Fruit fly (Drosophila melanogaster) whole organism, embryonic: ENCODE measurements around the gene jus.
A peak's percentile ranks its signal among the peaks of the same experiment; 100 is the strongest.

Source experiments
- CG1602 ChIP-seq: fragments of 200-800 bp; sonication (Bioruptor generic); optimal IDR thresholded peaks from 3 replicates; lab custom pipeline; 2016; ENCODE audit warnings: missing biosample characterization, missing genetic modification characterization
- CHES-1-like ChIP-seq: fragments of 200-800 bp; sonication (Bioruptor generic); optimal IDR thresholded peaks from 2 replicates; lab custom pipeline; 2016; ENCODE audit warnings: missing biosample characterization, missing genetic modification characterization

DNA sequence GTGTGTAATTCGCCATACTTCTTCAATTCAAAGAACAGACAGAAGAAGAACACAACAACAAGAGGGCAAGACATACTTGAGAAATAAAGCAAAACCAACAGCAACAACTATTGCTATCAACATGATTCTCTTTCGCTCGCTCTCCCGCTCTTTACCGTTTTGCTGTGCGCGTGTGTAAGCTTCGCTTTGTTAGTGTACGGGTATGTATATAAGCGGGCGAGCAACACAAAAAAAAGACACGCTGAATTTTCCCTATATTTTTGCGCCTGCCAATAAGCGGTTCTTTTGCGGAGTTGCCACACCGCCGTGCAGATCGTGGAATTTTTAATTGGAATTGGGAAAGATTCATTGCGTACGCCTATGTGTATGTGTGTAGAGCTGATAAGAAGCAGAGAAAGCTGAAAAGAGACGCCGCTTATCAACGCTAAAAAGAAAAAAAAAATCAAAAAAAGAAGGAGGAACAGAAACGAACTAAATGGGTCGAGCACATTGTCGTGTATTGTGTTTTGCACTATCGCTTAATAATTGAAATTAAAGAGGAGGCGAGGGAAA, 20.3 kb upstream of the jus start:
- TF ChIP-seq CHES-1-like (GFP tag; lab: Kevin White, UChicago) (peak; percentile 16), CG1602 (GFP tag; lab: Kevin White, UChicago) (no peak)
